Worm (Caenorhabditis elegans): ENCODE measurements around the gene mtx-2.
A peak's percentile ranks its signal among the peaks of the same experiment; 100 is the strongest.

The mtx-2 gene

ce11 chrIII:7765974-7766373 is 2.6 kb upstream of the mtx-2 start, which contains the start of gene ZK686.2:
ZK686.2 (minus strand) TSS chrIII:7766052.
- TF ChIP-seq dpl-1 (GFP tag; optimal IDR thresholded peaks at IDR 0.05) (peak in 2 of 3 experiments; percentile 19 to 61), nhr-90 (tag; optimal IDR thresholded peaks at IDR 0.05; ENCODE audit: poor library complexity) (peak; percentile 5), nhr-71 (tag; optimal IDR thresholded peaks at IDR 0.05) (peak; percentile 48), pag-3 (tag; optimal IDR thresholded peaks at IDR 0.05; ENCODE audit: borderline replicate concordance, insufficient read depth) (no peak), grh-1 (GFP tag; IDR thresholded peaks at IDR 0.05) (no peak), alr-1 (tag; optimal IDR thresholded peaks at IDR 0.05; ENCODE audit: borderline replicate concordance) (no peak), mef-2 (tag; optimal IDR thresholded peaks at IDR 0.05) (no peak), nhr-20 (tag; optimal IDR thresholded peaks at IDR 0.05) (peak; percentile 28), lin-39 (tag; optimal IDR thresholded peaks at IDR 0.05) (peak; percentile 25), pqm-1 (tag; optimal IDR thresholded peaks at IDR 0.05) (no peak), aly-2 (tag; optimal IDR thresholded peaks at IDR 0.05) (no peak), nhr-47 (tag; optimal IDR thresholded peaks at IDR 0.05) (peak; percentile 27), blmp-1 (tag; optimal IDR thresholded peaks at IDR 0.05) (peak; percentile 42), nhr-19 (GFP tag; conservative IDR thresholded peaks at IDR 0.05) (peak; percentile 4; the same call in 1 of the 2 replicates), Y116A8C.19 (tag; optimal IDR thresholded peaks at IDR 0.05; ENCODE audit: borderline replicate concordance) (no peak), vab-15 (tag; optimal IDR thresholded peaks at IDR 0.05) (no peak), egl-13 (tag; optimal IDR thresholded peaks at IDR 0.05) (peak; percentile 21), swsn-7 (tag; optimal IDR thresholded peaks at IDR 0.05) (peak; percentile 33), efl-3 (GFP tag; optimal IDR thresholded peaks at IDR 0.05) (no peak), ceh-88 (GFP tag; IDR thresholded peaks at IDR 0.05) (no peak), skn-1 (tag; optimal IDR thresholded peaks at IDR 0.05) (peak; percentile 11), unc-130 (tag; optimal IDR thresholded peaks at IDR 0.05) (no peak), tlp-1 (tag; optimal IDR thresholded peaks at IDR 0.05) (no peak), isw-1 (GFP tag; IDR thresholded peaks at IDR 0.05) (peak; percentile 10; the same call in 1 of the 2 replicates), unc-62 (GFP tag; optimal IDR thresholded peaks at IDR 0.05) (no peak), aha-1 (tag; optimal IDR thresholded peaks at IDR 0.05) (no peak), nhr-28 (tag; optimal IDR thresholded peaks at IDR 0.05) (no peak), lin-14 (GFP tag; optimal IDR thresholded peaks at IDR 0.05) (peak; percentile 37), egl-27 (tag; optimal IDR thresholded peaks at IDR 0.05) (no peak), sup-37 (GFP tag; optimal IDR thresholded peaks at IDR 0.05) (no peak), lin-15B (tag; optimal IDR thresholded peaks at IDR 0.05) (peak; percentile 27), C16A3.4 (tag; optimal IDR thresholded peaks at IDR 0.05) (peak; percentile 31), sox-4 (tag; optimal IDR thresholded peaks at IDR 0.05) (no peak), C04F5.9 (tag; optimal IDR thresholded peaks at IDR 0.05) (no peak), efl-1 (optimal IDR thresholded peaks at IDR 0.05) (peak; percentile 37), efl-1 (GFP tag; optimal IDR thresholded peaks at IDR 0.05 in 1 of 2) (peak; percentile 28 to 91), nhr-237 (tag; optimal IDR thresholded peaks at IDR 0.05) (no peak), ceh-8 (GFP tag; optimal IDR thresholded peaks at IDR 0.05) (no peak), snu-23 (GFP tag; optimal IDR thresholded peaks at IDR 0.05) (no peak), ets-5 (GFP tag; IDR thresholded peaks at IDR 0.05) (no peak), nhr-11 (tag; optimal IDR thresholded peaks at IDR 0.05) (no peak), fkh-10 (GFP tag; optimal IDR thresholded peaks at IDR 0.05) (no peak), unc-86 (tag; optimal IDR thresholded peaks at IDR 0.05) (no peak), ceh-82 (tag; optimal IDR thresholded peaks at IDR 0.05) (peak in 2 of 3 experiments; percentile 4 to 22), xbp-1 (tag; optimal IDR thresholded peaks at IDR 0.05) (peak; percentile 33), lsy-2 (tag; optimal IDR thresholded peaks at IDR 0.05) (peak; percentile 68 to 80), snpc-4 (tag; optimal IDR thresholded peaks at IDR 0.05) (no peak), lin-35 (GFP tag; optimal IDR thresholded peaks at IDR 0.05) (peak; percentile 16 to 37), fkh-8 (tag; optimal IDR thresholded peaks at IDR 0.05) (no peak), C34B4.2 (tag; optimal IDR thresholded peaks at IDR 0.05) (no peak), F16B12.6 (tag; optimal IDR thresholded peaks at IDR 0.05) (peak; percentile 29), ceh-63 (GFP tag; optimal IDR thresholded peaks at IDR 0.05) (no peak), nhr-77 (tag; optimal IDR thresholded peaks at IDR 0.05) (no peak)
